Fruit fly (Drosophila melanogaster): ENCODE data around the gene Hpr1.
A peak's percentile ranks its signal among the peaks of the same experiment; 100 is the strongest.

Hpr1 gene

DNA sequence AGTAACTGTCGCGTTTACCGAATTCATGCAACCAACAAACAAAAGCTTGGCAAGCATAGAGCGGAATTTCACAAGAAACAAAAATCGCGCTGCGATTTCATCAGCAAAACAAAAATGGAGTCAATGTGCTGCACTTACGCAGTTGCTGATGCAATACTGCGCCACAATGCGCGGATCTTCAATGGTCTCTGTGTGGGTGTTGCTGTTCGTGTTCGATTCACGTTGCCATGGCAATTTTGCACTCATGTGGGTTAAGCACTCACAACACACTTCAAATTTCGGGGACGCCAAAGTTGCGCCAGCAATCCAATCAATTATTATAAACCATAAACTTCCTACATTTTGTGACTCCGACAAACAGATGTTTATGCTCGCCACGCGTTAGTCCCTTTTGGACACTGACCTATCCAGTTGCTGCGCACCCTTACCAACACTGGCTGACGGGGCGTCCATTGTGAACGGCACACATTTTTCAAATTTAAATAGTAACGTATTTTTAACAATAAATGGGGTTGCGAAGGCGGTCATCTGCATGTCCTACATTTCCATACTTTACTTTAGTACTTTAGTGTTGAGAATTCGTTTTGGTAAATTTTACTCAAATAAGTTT, 40.9 kb upstream of the Hpr1 start, which contains the start of gene CG2017 (continued):
- TF ChIP-seq salr (GFP tag; optimal IDR thresholded peaks at IDR 0.05) (no peak), fkh (GFP tag; optimal IDR thresholded peaks at IDR 0.05) (no peak), Hr39 (GFP tag; optimal IDR thresholded peaks at IDR 0.05) (peak; percentile 22), CG9139 (GFP tag; optimal IDR thresholded peaks at IDR 0.05) (no peak), CG8319 (GFP tag; optimal IDR thresholded peaks at IDR 0.05) (no peak), Eip75B (GFP tag; optimal IDR thresholded peaks at IDR 0.05) (no peak), Sox15 (GFP tag; optimal IDR thresholded peaks at IDR 0.05) (no peak), fd59A (GFP tag; optimal IDR thresholded peaks at IDR 0.05) (no peak), spab (GFP tag; optimal IDR thresholded peaks at IDR 0.05) (no peak), vri (GFP tag; optimal IDR thresholded peaks at IDR 0.05) (peak; percentile 94), CG16779 (tag; optimal IDR thresholded peaks at IDR 0.05) (no peak), CG8632 (GFP tag; optimal IDR thresholded peaks at IDR 0.05) (no peak), achi (GFP tag; optimal IDR thresholded peaks at IDR 0.05) (no peak), net (GFP tag; optimal IDR thresholded peaks at IDR 0.05) (peak; percentile 4)

DNA sequence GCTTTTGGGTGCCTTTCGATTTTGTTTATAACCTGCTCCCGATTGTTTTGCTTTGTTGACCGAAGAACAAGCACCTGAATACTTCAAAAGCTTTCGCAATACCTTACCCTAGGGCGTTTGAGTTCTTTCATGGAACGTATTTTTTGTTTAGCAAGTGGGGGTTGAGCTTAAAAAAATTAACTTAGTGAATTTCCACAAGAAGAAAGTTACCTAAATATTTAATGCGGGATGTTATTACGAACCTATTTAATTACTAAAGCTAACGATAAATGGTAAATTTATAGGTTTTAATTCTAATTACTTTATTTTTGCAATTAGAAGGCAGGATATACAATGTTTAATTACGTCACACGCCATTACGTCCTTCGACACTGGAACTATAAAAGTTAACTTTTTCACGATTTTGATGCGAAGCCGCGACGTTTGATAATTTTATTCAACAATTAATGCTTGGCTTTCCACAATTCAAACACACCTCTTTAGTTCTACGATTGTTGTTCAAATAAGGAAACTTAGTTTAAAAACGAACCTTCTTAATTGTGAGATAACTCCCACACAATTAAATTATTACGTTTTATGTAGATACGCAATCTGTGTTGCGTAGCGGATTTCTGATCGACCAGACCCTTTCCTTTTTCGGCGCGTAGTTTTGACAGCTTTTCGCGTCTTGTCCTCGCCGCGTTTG, 40.1 kb upstream of the Hpr1 start:
- TF ChIP-seq CG16779 (tag; optimal IDR thresholded peaks at IDR 0.05) (no peak), CG6854 (GFP tag; optimal IDR thresholded peaks at IDR 0.05) (no peak), CG7368 (GFP tag; optimal IDR thresholded peaks at IDR 0.05) (no peak), spab (GFP tag; optimal IDR thresholded peaks at IDR 0.05) (peak; percentile 7), Ets96B (tag; optimal IDR thresholded peaks at IDR 0.05) (no peak), CG6163 (GFP tag; IDR thresholded peaks at IDR 0.05) (0 out of 3 replicates have a peak, but pooled peaks have one; percentile 45), achi (GFP tag; optimal IDR thresholded peaks at IDR 0.05) (peak; percentile 30), Eip75B (GFP tag; optimal IDR thresholded peaks at IDR 0.05) (peak; percentile 34), CG8632 (GFP tag; optimal IDR thresholded peaks at IDR 0.05) (peak; percentile 5), CG34406 (GFP tag; optimal IDR thresholded peaks at IDR 0.05) (no peak), CG10631 (GFP tag; optimal IDR thresholded peaks at IDR 0.05) (peak; percentile 59), CG32006 (GFP tag; optimal IDR thresholded peaks at IDR 0.05) (peak; percentile 74), Hr39 (GFP tag; optimal IDR thresholded peaks at IDR 0.05) (peak; percentile 43), Hr38 (GFP tag; optimal IDR thresholded peaks at IDR 0.05) (no peak), acj6 (GFP tag; optimal IDR thresholded peaks at IDR 0.05) (peak; percentile 58), dac (GFP tag; optimal IDR thresholded peaks at IDR 0.05) (peak; percentile 52), CG11294 (GFP tag; IDR thresholded peaks at IDR 0.05) (no peak; the same call in 1 of the 2 replicates), Hr4 (GFP tag; optimal IDR thresholded peaks at IDR 0.05) (peak; percentile 45), vri (GFP tag; optimal IDR thresholded peaks at IDR 0.05) (no peak), CG3032 (tag; optimal IDR thresholded peaks at IDR 0.05) (peak; percentile 22), CG8319 (GFP tag; optimal IDR thresholded peaks at IDR 0.05) (no peak), Eip78C (GFP tag) (peak; percentile 85), OdsH (GFP tag; optimal IDR thresholded peaks at IDR 0.05) (peak; percentile 39), pdm3 (GFP tag; optimal IDR thresholded peaks at IDR 0.05) (peak; percentile 58), net (GFP tag; optimal IDR thresholded peaks at IDR 0.05) (peak; percentile 46), Smox (GFP tag; optimal IDR thresholded peaks at IDR 0.05) (peak; percentile 62), Blimp-1 (GFP tag; optimal IDR thresholded peaks at IDR 0.05) (peak; percentile 74), Gug (GFP tag; IDR thresholded peaks at IDR 0.05) (no peak; the same call in 1 of the 2 replicates), Eip93F (GFP tag; optimal IDR thresholded peaks at IDR 0.05) (no peak), ss (GFP tag; optimal IDR thresholded peaks at IDR 0.05) (peak in 1 of 2 experiments; percentile 4), eg (GFP tag; IDR thresholded peaks at IDR 0.05) (peak; percentile 49; the same call in 1 of the 3 replicates), lz (GFP tag; optimal IDR thresholded peaks at IDR 0.05) (peak; percentile 61), CG6808 (GFP tag; optimal IDR thresholded peaks at IDR 0.05) (peak; percentile 8), CG11762 (GFP tag; optimal IDR thresholded peaks at IDR 0.05; ENCODE audit: insufficient read depth) (no peak), CG11902 (GFP tag; optimal IDR thresholded peaks at IDR 0.05) (peak; percentile 6), CG15336 (GFP tag; IDR thresholded peaks at IDR 0.05) (peak; percentile 26; the same call in 1 of the 2 replicates), CG9139 (GFP tag; optimal IDR thresholded peaks at IDR 0.05) (no peak), CG4318 (GFP tag; optimal IDR thresholded peaks at IDR 0.05) (peak; percentile 59), CG6792 (GFP tag; optimal IDR thresholded peaks at IDR 0.05) (peak; percentile 12), Sox15 (GFP tag; optimal IDR thresholded peaks at IDR 0.05) (no peak), Met (GFP tag; optimal IDR thresholded peaks at IDR 0.05) (peak; percentile 58), Ets21C (GFP tag; optimal IDR thresholded peaks at IDR 0.05) (peak; percentile 16), fd85E (GFP tag; optimal IDR thresholded peaks at IDR 0.05) (no peak)

All from whole organism, prepupa.